Worm (Caenorhabditis elegans) whole organism, midembryonic: ENCODE measurements around the gene B0024.11.

Source experiments
- flt-1 ChIP-seq: fragments of 200-800 bp; sonication (Bioruptor generic); IDR thresholded peaks from 2 replicates; pipeline ENCODE4 v1.3.6; 2022; ENCODE audit warnings: missing genetic modification characterization, missing compliant biosample characterization
- klf-2 ChIP-seq: fragments of 200-800 bp; sonication (Bioruptor generic); conservative IDR thresholded peaks from 2 replicates; pipeline ENCODE4 v1.3.6; 2022; ENCODE audit warnings: missing genetic modification reagents, missing genetic modification characterization, missing compliant biosample characterization
- med-1 ChIP-seq: sonication (generic microtip); optimal IDR thresholded peaks from 2 replicates; lab custom pipeline; 2017; ENCODE audit warnings: missing genetic modification characterization, mild to moderate bottlenecking, missing compliant biosample characterization, antibody characterized with exemption, missing genetic modification reagents; ENCODE audit not compliant: insufficient read depth
- ref-1 ChIP-seq: fragments of 200-800 bp; sonication (Bioruptor generic); conservative IDR thresholded peaks from 2 replicates; pipeline ENCODE4 v1.3.6; 2022; ENCODE audit warnings: missing genetic modification reagents, missing genetic modification characterization, missing compliant biosample characterization
- tab-1 ChIP-seq: fragments of 200-800 bp; sonication (Bioruptor generic); IDR thresholded peaks from 2 replicates; pipeline ENCODE4 v1.3.6; 2022; ENCODE audit warnings: missing genetic modification characterization, missing compliant biosample characterization
- ztf-23 ChIP-seq: fragments of 200-800 bp; sonication (Bioruptor generic); IDR thresholded peaks from 2 replicates; pipeline ENCODE4 v1.3.6; 2022; ENCODE audit warnings: missing genetic modification reagents, missing genetic modification characterization, missing compliant biosample characterization
- ztf-29 ChIP-seq: fragments of 200-800 bp; sonication (Bioruptor generic); IDR thresholded peaks from 2 replicates; pipeline ENCODE4 v1.3.6; 2022; ENCODE audit warnings: missing genetic modification reagents, missing genetic modification characterization, missing compliant biosample characterization

DNA sequence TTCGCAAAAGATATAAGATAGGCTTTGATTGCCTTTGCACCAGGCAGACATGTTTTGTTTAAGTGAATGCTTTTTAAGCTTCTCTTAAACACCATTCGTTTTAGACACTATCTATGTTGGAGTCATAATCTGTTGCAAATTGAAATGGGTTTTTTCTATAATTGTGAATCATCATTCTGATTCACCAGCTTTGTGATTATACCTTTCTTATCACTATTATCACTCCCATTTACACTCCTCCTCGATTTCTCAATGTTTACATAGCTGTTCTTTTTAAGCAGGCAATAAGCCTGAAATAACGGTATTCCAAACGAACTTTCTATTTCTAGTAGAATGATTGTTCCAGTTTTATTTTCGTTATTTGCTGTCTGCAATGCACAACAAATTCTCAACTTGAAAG is 22.2 kb downstream of the B0024.11 start, which contains the start of gene B0024.4:
- no peak for TF ChIP-seq ref-1
- TF ChIP-seq flt-1 (GFP tag; lab: Robert Waterston, UW) = no peak
- TF ChIP-seq ztf-29 (GFP tag; lab: Robert Waterston, UW) = no peak
- TF ChIP-seq med-1 (GFP tag; lab: Kevin White, UChicago) = no peak
- TF ChIP-seq ztf-23 (GFP tag; lab: Robert Waterston, UW) = no peak
- no peak for TF ChIP-seq klf-2
- no peak for TF ChIP-seq tab-1 (GFP tag; lab: Robert Waterston, UW)
